Worm (Caenorhabditis elegans): ENCODE results near the gene C37C3.17.

Gene C37C3.17

ce11 chrV:7837809-7838208 lies 23.9 kb downstream of the C37C3.17 start, which contains the start of gene ttr-33:
TSS of gene ttr-33 (minus strand) at chrV:7837909.
- TF ChIP-seq lin-35 (GFP tag; optimal IDR thresholded peaks at IDR 0.05) = no peak
- TF ChIP-seq nfya-1 (tag; optimal IDR thresholded peaks at IDR 0.05; ENCODE audit: borderline replicate concordance, insufficient read depth) = no peak
- no peak for TF ChIP-seq chd-7 (tag; optimal IDR thresholded peaks at IDR 0.05)
- no peak for TF ChIP-seq fkh-3 (tag; optimal IDR thresholded peaks at IDR 0.05)
- no peak for TF ChIP-seq tlf-1 (GFP tag; optimal IDR thresholded peaks at IDR 0.05)
- TF ChIP-seq madf-10 (tag; optimal IDR thresholded peaks at IDR 0.05) = no peak
- no peak for TF ChIP-seq repo-1 (tag; optimal IDR thresholded peaks at IDR 0.05)
- no peak for TF ChIP-seq C17E4.6 (GFP tag; IDR thresholded peaks at IDR 0.05)
- TF ChIP-seq tbx-9 (tag; optimal IDR thresholded peaks at IDR 0.05; ENCODE audit: borderline replicate concordance) = no peak
- TF ChIP-seq pbrm-1 (GFP tag; IDR thresholded peaks at IDR 0.05) = no peak
- TF ChIP-seq rcor-1 (GFP tag; IDR thresholded peaks at IDR 0.05) = no peak
- no peak for TF ChIP-seq Y79H2A.3 (GFP tag; conservative IDR thresholded peaks at IDR 0.05)
- no peak for TF ChIP-seq lir-1 (GFP tag; conservative IDR thresholded peaks at IDR 0.05)

- TF ChIP-seq rpc-1 (optimal IDR thresholded peaks at IDR 0.05) (no peak), rpc-1 (tag; optimal IDR thresholded peaks at IDR 0.05) (no peak), F49E8.2 (tag; optimal IDR thresholded peaks at IDR 0.05; ENCODE audit: insufficient read depth) (no peak), mes-4 (tag; optimal IDR thresholded peaks at IDR 0.05) (no peak), sdz-38 (tag; optimal IDR thresholded peaks at IDR 0.05) (no peak), Y56A3A.18 (GFP tag; IDR thresholded peaks at IDR 0.05) (no peak), lag-1 (GFP tag; IDR thresholded peaks at IDR 0.05) (no peak), nhr-120 (GFP tag; IDR thresholded peaks at IDR 0.05) (no peak), snpc-1.1 (tag; optimal IDR thresholded peaks at IDR 0.05; ENCODE audit: insufficient read depth) (no peak)
Observed at ce11 chrV:7836911-7837310, 24.8 kb downstream of the C37C3.17 start, which contains the start of gene txt-5. TSS of gene txt-5 (minus strand) at chrV:7837134.

ce11 chrV:7830952-7831351 lies 30.7 kb downstream of the C37C3.17 start:
- TF ChIP-seq him-1 (tag; optimal IDR thresholded peaks at IDR 0.05) = no peak
- 0 out of 2 replicates have a peak, but pooled peaks have one; percentile 29 for TF ChIP-seq F37B4.10 (GFP tag; IDR thresholded peaks at IDR 0.05)
- TF ChIP-seq Y95B8A.8 (GFP tag; IDR thresholded peaks at IDR 0.05) = no peak
- no peak for TF ChIP-seq egl-18 (GFP tag; IDR thresholded peaks at IDR 0.05)
- no peak for TF ChIP-seq snpc-4 (GFP tag; optimal IDR thresholded peaks at IDR 0.05)
- TF ChIP-seq snpc-4 (tag; optimal IDR thresholded peaks at IDR 0.05) = no peak
- no peak for TF ChIP-seq F23B12.7 (tag; optimal IDR thresholded peaks at IDR 0.05; ENCODE audit: insufficient read depth)
- TF ChIP-seq lin-26 (GFP tag; IDR thresholded peaks at IDR 0.05) = no peak
- TF ChIP-seq dox-1 (GFP tag; IDR thresholded peaks at IDR 0.05) = 0 out of 2 replicates have a peak, but pooled peaks have one; percentile 24
- TF ChIP-seq K11D2.4 (GFP tag; IDR thresholded peaks at IDR 0.05) = no peak
- peak; percentile 84 for TF ChIP-seq zfh-2 (GFP tag; conservative IDR thresholded peaks at IDR 0.05)
- no peak for TF ChIP-seq ztf-25 (GFP tag; IDR thresholded peaks at IDR 0.05)
- no peak for TF ChIP-seq D2030.7 (GFP tag; IDR thresholded peaks at IDR 0.05)
- TF ChIP-seq C06A6.2 (GFP tag; conservative IDR thresholded peaks at IDR 0.05) = no peak
- no peak for TF ChIP-seq aptf-3 (GFP tag; IDR thresholded peaks at IDR 0.05)
- TF ChIP-seq T26A5.8 (tag; optimal IDR thresholded peaks at IDR 0.05) = no peak
- TF ChIP-seq ztf-28 (GFP tag; IDR thresholded peaks at IDR 0.05) = 0 out of 2 replicates have a peak, but pooled peaks have one; percentile 19
- TF ChIP-seq tbp1 (GFP tag; optimal IDR thresholded peaks at IDR 0.05) = no peak

Data from whole organism, young adult.